Worm (Caenorhabditis elegans) whole organism, L2 larva: ENCODE data around the gene F32D8.8.

Source experiments
- C34F6.9 ChIP-seq: fragments of 150-350 bp; optimal IDR thresholded peaks from 2 replicates; lab custom pipeline; 2014; ENCODE audit warnings: missing biosample characterization, missing genetic modification characterization
- F13H6.1 ChIP-seq: sonication (generic microtip); optimal IDR thresholded peaks from 2 replicates; lab custom pipeline; 2016; ENCODE audit warnings: missing genetic modification characterization, missing compliant biosample characterization
- R02D3.7 ChIP-seq: fragments of 150-350 bp; optimal IDR thresholded peaks from 2 replicates; lab custom pipeline; 2014; ENCODE audit warnings: missing biosample characterization, missing genetic modification characterization
- Y55F3AM.14 ChIP-seq: fragments of 200-800 bp; sonication (Bioruptor generic); optimal IDR thresholded peaks from 2 replicates; lab custom pipeline; 2018; ENCODE audit warnings: mild to moderate bottlenecking, missing genetic modification characterization, missing compliant biosample characterization
- ZK546.5 ChIP-seq: sonication (generic microtip); optimal IDR thresholded peaks from 2 replicates; lab custom pipeline; 2017; ENCODE audit warnings: missing biosample characterization, missing genetic modification characterization
- alr-1 ChIP-seq: fragments of 150-350 bp; optimal IDR thresholded peaks from 2 replicates; lab custom pipeline; 2014; ENCODE audit warnings: missing biosample characterization, missing genetic modification characterization
- aly-2 ChIP-seq: fragments of 150-350 bp; optimal IDR thresholded peaks from 2 replicates; lab custom pipeline; 2014; ENCODE audit warnings: missing biosample characterization, missing genetic modification characterization
- ama-1 ChIP-seq: fragments of 150-350 bp; optimal IDR thresholded peaks from 2 replicates; lab custom pipeline; 2018; ENCODE audit warnings: inconsistent platforms
- blmp-1 ChIP-seq: sonication (generic microtip); optimal IDR thresholded peaks from 2 replicates; lab custom pipeline; 2017; ENCODE audit warnings: missing genetic modification characterization, mild to moderate bottlenecking, missing compliant biosample characterization, antibody characterized with exemption, moderate library complexity; ENCODE audit not compliant: insufficient read depth
- ceh-16 ChIP-seq: fragments of 150-350 bp; optimal IDR thresholded peaks from 2 replicates; lab custom pipeline; 2014; ENCODE audit warnings: missing biosample characterization, missing genetic modification characterization
- ceh-82 ChIP-seq: fragments of 150-350 bp; optimal IDR thresholded peaks from 2 replicates; lab custom pipeline; 2014; ENCODE audit warnings: missing biosample characterization, missing genetic modification characterization
- crh-2 ChIP-seq: sonication (generic microtip); optimal IDR thresholded peaks from 2 replicates; lab custom pipeline; 2017; ENCODE audit warnings: missing biosample characterization, missing genetic modification characterization
- dmd-4 ChIP-seq: sonication (generic microtip); optimal IDR thresholded peaks from 2 replicates; lab custom pipeline; 2017; ENCODE audit warnings: missing biosample characterization, missing genetic modification characterization
- egl-27 ChIP-seq: sonication (generic microtip); optimal IDR thresholded peaks from 3 replicates; lab custom pipeline; 2017; ENCODE audit warnings: missing biosample characterization, missing genetic modification reagents, missing genetic modification characterization
- elt-1 ChIP-seq: fragments of 150-350 bp; optimal IDR thresholded peaks from 2 replicates; lab custom pipeline; 2014; ENCODE audit warnings: missing biosample characterization, missing genetic modification characterization
- elt-3 ChIP-seq: sonication (generic microtip); optimal IDR thresholded peaks from 2 replicates; lab custom pipeline; 2017; ENCODE audit warnings: missing biosample characterization, missing genetic modification characterization
- fos-1 ChIP-seq: fragments of 150-350 bp; optimal IDR thresholded peaks from 2 replicates; lab custom pipeline; 2014; ENCODE audit warnings: missing biosample characterization, missing genetic modification characterization
- lin-11 ChIP-seq: fragments of 150-350 bp; sonication (generic microtip); optimal IDR thresholded peaks from 2 replicates; lab custom pipeline; 2014; ENCODE audit warnings: missing biosample characterization, missing genetic modification characterization, inconsistent platforms, mixed read lengths
- lin-13 ChIP-seq: fragments of 150-350 bp; optimal IDR thresholded peaks from 2 replicates; lab custom pipeline; 2014; ENCODE audit warnings: missing biosample characterization, missing genetic modification reagents, missing genetic modification characterization
- lin-39 ChIP-seq: fragments of 150-350 bp; optimal IDR thresholded peaks from 2 replicates; lab custom pipeline; 2014; ENCODE audit warnings: missing biosample characterization, missing genetic modification reagents, missing genetic modification characterization
- lsy-2 ChIP-seq, 2 experiments: fragments of 150-350 bp in 1 of 2; sonication (generic microtip) in 1 of 2; optimal IDR thresholded peaks; 2 replicates each; lab custom pipeline; 2014 to 2017; ENCODE audit warnings: missing biosample characterization in 2 of 2, missing genetic modification characterization in 2 of 2
- mab-5 ChIP-seq: fragments of 150-350 bp; optimal IDR thresholded peaks from 2 replicates; lab custom pipeline; 2014; ENCODE audit warnings: missing biosample characterization, missing genetic modification characterization
- mbf-1 ChIP-seq: sonication (generic microtip); optimal IDR thresholded peaks from 2 replicates; lab custom pipeline; 2017; ENCODE audit warnings: missing biosample characterization, missing genetic modification characterization
- mdl-1 ChIP-seq, 2 experiments: fragments of 150-350 bp in 1 of 2; sonication (generic microtip) in 1 of 2; optimal IDR thresholded peaks; 2 replicates each; lab custom pipeline; 2017; ENCODE audit warnings: missing biosample characterization in 2 of 2, missing genetic modification characterization in 2 of 2
- nhr-10 ChIP-seq: sonication (generic microtip); optimal IDR thresholded peaks from 2 replicates; lab custom pipeline; 2017; ENCODE audit warnings: missing biosample characterization, missing genetic modification characterization
- nhr-11 ChIP-seq: fragments of 150-350 bp; optimal IDR thresholded peaks from 2 replicates; lab custom pipeline; 2014; ENCODE audit warnings: missing biosample characterization, missing genetic modification characterization
- nhr-12 ChIP-seq: fragments of 150-350 bp; optimal IDR thresholded peaks from 2 replicates; lab custom pipeline; 2014; ENCODE audit warnings: missing biosample characterization, missing genetic modification characterization
- nhr-129 ChIP-seq: fragments of 150-350 bp; optimal IDR thresholded peaks from 2 replicates; lab custom pipeline; 2014; ENCODE audit warnings: missing biosample characterization, missing genetic modification characterization
- nhr-21 ChIP-seq: fragments of 150-350 bp; optimal IDR thresholded peaks from 2 replicates; lab custom pipeline; 2014; ENCODE audit warnings: missing biosample characterization, missing genetic modification characterization
- nhr-23 ChIP-seq: fragments of 150-350 bp; optimal IDR thresholded peaks from 2 replicates; lab custom pipeline; 2014; ENCODE audit warnings: missing biosample characterization, missing genetic modification reagents, missing genetic modification characterization
- nhr-25 ChIP-seq: fragments of 150-350 bp; sonication (generic microtip); optimal IDR thresholded peaks from 3 replicates; lab custom pipeline; 2014; ENCODE audit warnings: missing biosample characterization, missing genetic modification characterization
- nhr-6 ChIP-seq: fragments of 150-350 bp; optimal IDR thresholded peaks from 2 replicates; lab custom pipeline; 2014; ENCODE audit warnings: missing biosample characterization, missing genetic modification characterization
- nhr-77 ChIP-seq: fragments of 150-350 bp; optimal IDR thresholded peaks from 2 replicates; lab custom pipeline; 2014; ENCODE audit warnings: missing biosample characterization, missing genetic modification characterization
- sem-4 ChIP-seq: fragments of 150-350 bp; optimal IDR thresholded peaks from 2 replicates; lab custom pipeline; 2014; ENCODE audit warnings: missing biosample characterization, missing genetic modification reagents, missing genetic modification characterization
- sma-3 ChIP-seq: sonication (generic microtip); optimal IDR thresholded peaks from 2 replicates; lab custom pipeline; 2016; ENCODE audit warnings: missing genetic modification reagents, missing genetic modification characterization, missing compliant biosample characterization
- sma-9 ChIP-seq, 2 experiments: fragments of 150-350 bp in 1 of 2; sonication (generic microtip) in 1 of 2; optimal IDR thresholded peaks; 2 replicates each; lab custom pipeline; 2014 to 2016; ENCODE audit warnings: missing genetic modification characterization in 2 of 2, mild to moderate bottlenecking in 1 of 2, missing biosample characterization in 1 of 2, missing compliant biosample characterization in 1 of 2, missing genetic modification reagents in 1 of 2, moderate library complexity in 1 of 2
- unc-39 ChIP-seq: fragments of 150-350 bp; optimal IDR thresholded peaks from 2 replicates; lab custom pipeline; 2014; ENCODE audit warnings: missing biosample characterization, missing genetic modification characterization
- unc-55 ChIP-seq: fragments of 150-350 bp; sonication (generic microtip); optimal IDR thresholded peaks from 3 replicates; lab custom pipeline; 2014; ENCODE audit warnings: missing biosample characterization, missing genetic modification reagents, missing genetic modification characterization
- unc-62 ChIP-seq: fragments of 150-350 bp; optimal IDR thresholded peaks from 2 replicates; lab custom pipeline; 2014; ENCODE audit warnings: missing biosample characterization, missing genetic modification reagents, missing genetic modification characterization
- zag-1 ChIP-seq: fragments of 150-350 bp; optimal IDR thresholded peaks from 2 replicates; lab custom pipeline; 2014; ENCODE audit warnings: missing biosample characterization, missing genetic modification characterization
- ztf-1 ChIP-seq: fragments of 200-800 bp; sonication (Bioruptor generic); conservative IDR thresholded peaks from 2 replicates; pipeline ENCODE4 v1.3.6; 2022; ENCODE audit warnings: missing genetic modification characterization, missing compliant biosample characterization
- ztf-11 ChIP-seq: sonication (generic microtip); optimal IDR thresholded peaks from 2 replicates; lab custom pipeline; 2017; ENCODE audit warnings: missing biosample characterization, missing genetic modification characterization
- ztf-4 ChIP-seq: fragments of 150-350 bp; optimal IDR thresholded peaks from 2 replicates; lab custom pipeline; 2014; ENCODE audit warnings: missing biosample characterization, missing genetic modification characterization

Gene F32D8.8

ce11 chrV:10915922-10916321 is 13.3 kb upstream of the F32D8.8 start:
- TF ChIP-seq nhr-11 (tag; lab: Kevin White, UChicago) (no peak), unc-39 (tag; lab: Kevin White, UChicago) (no peak), nhr-6 (tag; lab: Kevin White, UChicago) (no peak), ama-1 (no peak), lsy-2 (tag; optimal IDR thresholded peaks at IDR 0.05; lab: Kevin White, UChicago) (no peak), alr-1 (tag; lab: Kevin White, UChicago) (no peak), elt-1 (tag; lab: Kevin White, UChicago) (no peak), sma-9 (GFP tag; optimal IDR thresholded peaks at IDR 0.05; lab: Kevin White, UChicago) (peak; percentile 12), sma-9 (tag; optimal IDR thresholded peaks at IDR 0.05; lab: Kevin White, UChicago) (no peak), ZK546.5 (tag; lab: Kevin White, UChicago) (no peak), F13H6.1 (tag; lab: Kevin White, UChicago) (peak; percentile 34), nhr-129 (tag; lab: Kevin White, UChicago) (peak; percentile 63), dmd-4 (tag; lab: Kevin White, UChicago) (no peak)

- TF ChIP-seq unc-62 (GFP tag; lab: Kevin White, UChicago) (no peak), nhr-12 (tag; lab: Kevin White, UChicago) (no peak), mdl-1 (tag; optimal IDR thresholded peaks at IDR 0.05; lab: Kevin White, UChicago) (no peak), zag-1 (tag; lab: Kevin White, UChicago) (no peak), nhr-21 (tag; lab: Kevin White, UChicago) (no peak), dmd-4 (tag; lab: Kevin White, UChicago) (no peak), nhr-23 (tag; lab: Kevin White, UChicago) (no peak), unc-55 (GFP tag; lab: Kevin White, UChicago) (no peak), ceh-82 (tag; lab: Kevin White, UChicago) (no peak), F13H6.1 (tag; lab: Kevin White, UChicago) (no peak), C34F6.9 (no peak), sma-3 (no peak), aly-2 (no peak), ztf-1 (GFP tag; lab: Robert Waterston, UW) (no peak), lin-11 (tag; lab: Kevin White, UChicago) (no peak)
Measured at ce11 chrV:10909959-10910358, 7.4 kb upstream of the F32D8.8 start.

- no peak for TF ChIP-seq nhr-6 (tag; lab: Kevin White, UChicago)
- TF ChIP-seq lsy-2 (tag; optimal IDR thresholded peaks at IDR 0.05; lab: Kevin White, UChicago), result no peak
- TF ChIP-seq ztf-1 (GFP tag; lab: Robert Waterston, UW), result no peak
- no peak for TF ChIP-seq sma-9 (GFP tag; optimal IDR thresholded peaks at IDR 0.05; lab: Kevin White, UChicago)
- no peak for TF ChIP-seq sma-9 (tag; optimal IDR thresholded peaks at IDR 0.05; lab: Kevin White, UChicago)
- TF ChIP-seq ceh-82 (tag; lab: Kevin White, UChicago), result no peak
- TF ChIP-seq sma-3, result no peak
- no peak for TF ChIP-seq nhr-77
- no peak for TF ChIP-seq sem-4 (tag; lab: Kevin White, UChicago)
- no peak for TF ChIP-seq alr-1 (tag; lab: Kevin White, UChicago)
- TF ChIP-seq ama-1, result no peak
- no peak for TF ChIP-seq crh-2 (tag; lab: Kevin White, UChicago)
- no peak for TF ChIP-seq lin-39 (tag; lab: Kevin White, UChicago)
- TF ChIP-seq nhr-25 (tag; lab: Kevin White, UChicago), result no peak
- no peak for TF ChIP-seq F13H6.1 (tag; lab: Kevin White, UChicago)
- TF ChIP-seq aly-2, result no peak
- TF ChIP-seq fos-1 (tag; lab: Kevin White, UChicago), result no peak
- no peak for TF ChIP-seq mbf-1 (tag; lab: Kevin White, UChicago)
- no peak for TF ChIP-seq ztf-11 (tag; lab: Kevin White, UChicago)
- TF ChIP-seq nhr-12 (tag; lab: Kevin White, UChicago), result no peak
- TF ChIP-seq mdl-1 (tag; optimal IDR thresholded peaks at IDR 0.05; lab: Kevin White, UChicago), result no peak
Measured at ce11 chrV:10909071-10909470, 6.5 kb upstream of the F32D8.8 start, which contains the start of gene zzz-1. zzz-1 (minus strand) TSS chrV:10909171.

ce11 chrV:10904795-10905194 is 2.2 kb upstream of the F32D8.8 start:
- TF ChIP-seq ceh-16 (tag; lab: Kevin White, UChicago), result no peak
- TF ChIP-seq blmp-1 (tag; lab: Kevin White, UChicago), result no peak
- no peak for TF ChIP-seq mab-5
- no peak for TF ChIP-seq alr-1 (tag; lab: Kevin White, UChicago)
- no peak for TF ChIP-seq lin-13 (GFP tag; lab: Kevin White, UChicago)
- TF ChIP-seq nhr-21 (tag; lab: Kevin White, UChicago), result no peak
- TF ChIP-seq zag-1 (tag; lab: Kevin White, UChicago), result peak; percentile 41
- peak; percentile 31 for TF ChIP-seq crh-2 (tag; lab: Kevin White, UChicago)
- no peak for TF ChIP-seq F13H6.1 (tag; lab: Kevin White, UChicago)
- no peak for TF ChIP-seq R02D3.7 (tag; lab: Kevin White, UChicago)
- TF ChIP-seq egl-27 (tag; lab: Kevin White, UChicago), result no peak
- peak in 1 of 2 experiments; percentile 31 for TF ChIP-seq lsy-2 (tag; optimal IDR thresholded peaks at IDR 0.05; lab: Kevin White, UChicago)
- TF ChIP-seq unc-62 (GFP tag; lab: Kevin White, UChicago), result no peak
- TF ChIP-seq nhr-12 (tag; lab: Kevin White, UChicago), result no peak
- no peak for TF ChIP-seq elt-3 (tag; lab: Kevin White, UChicago)
- no peak for TF ChIP-seq nhr-23 (tag; lab: Kevin White, UChicago)
- TF ChIP-seq lin-39 (tag; lab: Kevin White, UChicago), result no peak
- peak; percentile 18 for TF ChIP-seq Y55F3AM.14
- no peak for TF ChIP-seq nhr-129 (tag; lab: Kevin White, UChicago)
- no peak for TF ChIP-seq ama-1
- no peak for TF ChIP-seq fos-1 (tag; lab: Kevin White, UChicago)
- TF ChIP-seq nhr-10 (tag; lab: Kevin White, UChicago), result no peak
- peak; percentile 33 for TF ChIP-seq C34F6.9
- no peak for TF ChIP-seq unc-39 (tag; lab: Kevin White, UChicago)
- TF ChIP-seq lin-11 (tag; lab: Kevin White, UChicago), result no peak
- no peak for TF ChIP-seq nhr-25 (tag; lab: Kevin White, UChicago)
- peak; percentile 40 for TF ChIP-seq unc-55 (GFP tag; lab: Kevin White, UChicago)
- TF ChIP-seq ztf-4, result no peak
